Fruit fly (Drosophila melanogaster) whole organism, wandering third instar larva: Measurements from ENCODE around the gene CG14277.
A peak's percentile ranks its signal among the peaks of the same experiment; 100 is the strongest.

Source experiments
- Abd-B ChIP-seq: fragments of >200 bp; optimal IDR thresholded peaks from 2 replicates; lab custom pipeline; 2017; ENCODE audit warnings: missing biosample characterization, missing genetic modification characterization
- CG32264 ChIP-seq: fragments of 200-800 bp; sonication (Bioruptor generic); optimal IDR thresholded peaks from 2 replicates; lab custom pipeline; 2016; ENCODE audit warnings: missing biosample characterization, missing genetic modification characterization
- CG9705 ChIP-seq: fragments of 200-800 bp; sonication (Bioruptor generic); optimal IDR thresholded peaks from 2 replicates; lab custom pipeline; 2018; ENCODE audit warnings: missing biosample characterization, mild to moderate bottlenecking, missing genetic modification characterization
- CrebA ChIP-seq: fragments of 200-800 bp; sonication (Bioruptor generic); optimal IDR thresholded peaks from 2 replicates; lab custom pipeline; 2016; ENCODE audit warnings: missing biosample characterization, mild to moderate bottlenecking, missing genetic modification characterization, borderline replicate concordance
- Dfd ChIP-seq: fragments of >200 bp; optimal IDR thresholded peaks from 2 replicates; lab custom pipeline; 2017; ENCODE audit warnings: missing biosample characterization, missing genetic modification characterization
- Dif ChIP-seq: fragments of 200-275, 200-300 bp; sonication (Bioruptor generic); optimal IDR thresholded peaks from 2 replicates; lab custom pipeline; 2018; ENCODE audit warnings: missing biosample characterization, missing genetic modification characterization; ENCODE audit not compliant: partially characterized antibody
- GATAd ChIP-seq: sonication (Bioruptor generic); optimal IDR thresholded peaks from 2 replicates; lab custom pipeline; 2016; ENCODE audit warnings: missing biosample characterization, missing genetic modification characterization
- HLH106 ChIP-seq: fragments of 200-800 bp; optimal IDR thresholded peaks from 3 replicates; lab custom pipeline; 2019; ENCODE audit warnings: missing biosample characterization, mild to moderate bottlenecking, missing genetic modification characterization, moderate library complexity
- Hnf4 ChIP-seq: fragments of 200-800 bp; sonication (Bioruptor generic); optimal IDR thresholded peaks from 2 replicates; lab custom pipeline; 2016; ENCODE audit warnings: missing biosample characterization, mild to moderate bottlenecking, missing genetic modification characterization
- Hr78 ChIP-seq: fragments of >200 bp; optimal IDR thresholded peaks from 2 replicates; lab custom pipeline; 2017; ENCODE audit warnings: missing biosample characterization, missing genetic modification characterization
- Hr83 ChIP-seq: fragments of 200-300 bp; sonication (Bioruptor generic); optimal IDR thresholded peaks from 2 replicates; lab custom pipeline; 2016; ENCODE audit warnings: missing biosample characterization, mild to moderate bottlenecking, missing genetic modification characterization, moderate library complexity; ENCODE audit not compliant: poor library complexity, severe bottlenecking
- Jra ChIP-seq: sonication (Bioruptor generic); optimal IDR thresholded peaks from 2 replicates; lab custom pipeline; 2016; ENCODE audit warnings: missing biosample characterization, missing genetic modification characterization
- Mio ChIP-seq: sonication (Bioruptor generic); optimal IDR thresholded peaks from 2 replicates; lab custom pipeline; 2016; ENCODE audit warnings: missing biosample characterization, missing genetic modification characterization
- Myc ChIP-seq: fragments of >200 bp; optimal IDR thresholded peaks from 2 replicates; lab custom pipeline; 2017
- N ChIP-seq: fragments of >200 bp; optimal IDR thresholded peaks from 2 replicates; lab custom pipeline; 2018; ENCODE audit warnings: missing biosample characterization, missing external identifiers, missing genetic modification characterization
- OdsH ChIP-seq: fragments of 200-800 bp; sonication (Bioruptor generic); optimal IDR thresholded peaks from 2 replicates; lab custom pipeline; 2016; ENCODE audit warnings: missing biosample characterization, mild to moderate bottlenecking, missing genetic modification characterization
- Rel ChIP-seq, 2 experiments: fragments of 200-800 bp; sonication (Bioruptor generic) in 1 of 2; optimal IDR thresholded peaks; 2 replicates in 1 of 2; 3 replicates in 1 of 2; lab custom pipeline; 2016 to 2019; ENCODE audit warnings: mild to moderate bottlenecking in 2 of 2, missing biosample characterization in 2 of 2, missing genetic modification characterization in 2 of 2, moderate library complexity in 1 of 2
- Sp1 ChIP-seq: fragments of 200-800 bp; sonication (Bioruptor generic); optimal IDR thresholded peaks from 3 replicates; lab custom pipeline; 2019; ENCODE audit warnings: missing biosample characterization, mild to moderate bottlenecking, missing genetic modification characterization, moderate library complexity
- Vsx2 ChIP-seq: fragments of 200-300, 225-300 bp; sonication (Bioruptor generic); optimal IDR thresholded peaks from 2 replicates; lab custom pipeline; 2018; ENCODE audit warnings: missing biosample characterization, missing genetic modification characterization; ENCODE audit not compliant: partially characterized antibody
- br ChIP-seq: fragments of 200-800 bp; sonication (Bioruptor generic); optimal IDR thresholded peaks from 2 replicates; lab custom pipeline; 2016; ENCODE audit warnings: missing biosample characterization, missing genetic modification characterization
- brk ChIP-seq: fragments of 200-800 bp; sonication (Bioruptor generic); optimal IDR thresholded peaks from 2 replicates; lab custom pipeline; 2016; ENCODE audit warnings: missing biosample characterization, mild to moderate bottlenecking, missing genetic modification characterization
- dl ChIP-seq, 2 experiments: fragments of 175-275, 200-275 bp in 1 of 2; fragments of 200-275 bp in 1 of 2; sonication (Bioruptor generic); optimal IDR thresholded peaks; lab custom pipeline; 2018; ENCODE audit warnings: mild to moderate bottlenecking in 2 of 2, missing biosample characterization in 2 of 2, missing genetic modification characterization in 2 of 2, moderate library complexity in 2 of 2; ENCODE audit not compliant: partially characterized antibody in 2 of 2, insufficient read depth in 1 of 2
- dmrt93B ChIP-seq: fragments of 200-800 bp; sonication (Bioruptor generic); optimal IDR thresholded peaks from 2 replicates; lab custom pipeline; 2018; ENCODE audit warnings: missing biosample characterization, mild to moderate bottlenecking, missing genetic modification characterization
- dsf ChIP-seq: sonication (Bioruptor generic); optimal IDR thresholded peaks from 2 replicates; lab custom pipeline; 2016; ENCODE audit warnings: missing biosample characterization, missing genetic modification characterization, borderline replicate concordance
- ey ChIP-seq: fragments of 200-800 bp; sonication (Bioruptor generic); optimal IDR thresholded peaks from 2 replicates; lab custom pipeline; 2016; ENCODE audit warnings: missing biosample characterization, missing genetic modification characterization
- foxo ChIP-seq, 2 experiments: fragments of 200-800 bp; sonication (Bioruptor generic); optimal IDR thresholded peaks; 2 replicates in 1 of 2; 3 replicates in 1 of 2; lab custom pipeline; 2016 to 2017; ENCODE audit warnings: missing biosample characterization in 2 of 2, missing genetic modification characterization in 2 of 2
- fru ChIP-seq: fragments of 200-800 bp; sonication (Bioruptor generic); optimal IDR thresholded peaks from 3 replicates; lab custom pipeline; 2016; ENCODE audit warnings: missing biosample characterization, mild to moderate bottlenecking, missing genetic modification characterization
- h ChIP-seq: fragments of 200-800 bp; sonication (Bioruptor generic); optimal IDR thresholded peaks from 3 replicates; lab custom pipeline; 2016; ENCODE audit warnings: missing biosample characterization, mild to moderate bottlenecking, missing genetic modification characterization
- jim ChIP-seq: fragments of 175-275, 200-325 bp; sonication (Bioruptor generic); optimal IDR thresholded peaks from 2 replicates; lab custom pipeline; 2016; ENCODE audit warnings: missing biosample characterization, mild to moderate bottlenecking, missing genetic modification characterization
- lola ChIP-seq: fragments of >200 bp; optimal IDR thresholded peaks from 2 replicates; lab custom pipeline; 2017; ENCODE audit warnings: missing biosample characterization, missing genetic modification characterization
- pan ChIP-seq: fragments of >200 bp; optimal IDR thresholded peaks from 2 replicates; lab custom pipeline; 2017
- psq ChIP-seq: fragments of 200-800 bp; sonication (Bioruptor generic); optimal IDR thresholded peaks from 3 replicates; lab custom pipeline; 2017; ENCODE audit warnings: missing biosample characterization, mild to moderate bottlenecking, missing genetic modification characterization, moderate library complexity
- rgr ChIP-seq: fragments of 200-800 bp; sonication (Bioruptor generic); optimal IDR thresholded peaks from 3 replicates; lab custom pipeline; 2016; ENCODE audit warnings: missing biosample characterization, mild to moderate bottlenecking, missing genetic modification characterization
- sage ChIP-seq: fragments of 200-800 bp; sonication (Bioruptor generic); optimal IDR thresholded peaks from 2 replicates; lab custom pipeline; 2016; ENCODE audit warnings: missing biosample characterization, mild to moderate bottlenecking, missing genetic modification characterization
- sv ChIP-seq: fragments of 200-800 bp; sonication (Bioruptor generic); optimal IDR thresholded peaks from 3 replicates; lab custom pipeline; 2016; ENCODE audit warnings: missing biosample characterization, missing genetic modification characterization
- tai ChIP-seq: sonication (Bioruptor generic); optimal IDR thresholded peaks from 2 replicates; lab custom pipeline; 2016; ENCODE audit warnings: missing biosample characterization, missing genetic modification characterization
- usp ChIP-seq: fragments of >200 bp; optimal IDR thresholded peaks from 2 replicates; lab custom pipeline; 2017; ENCODE audit warnings: missing biosample characterization, missing genetic modification characterization
- woc ChIP-seq: sonication (Bioruptor generic); optimal IDR thresholded peaks from 2 replicates; lab custom pipeline; 2016; ENCODE audit warnings: missing biosample characterization, mild to moderate bottlenecking, missing genetic modification characterization

Gene CG14277

dm6 chr2L:8279400-8280065 is 37.2 kb downstream of the CG14277 start:
- peak; percentile 97 for TF ChIP-seq OdsH (GFP tag; lab: Kevin White, UChicago)
- TF ChIP-seq CG32264 (GFP tag; lab: Kevin White, UChicago) = peak; percentile 95
- no peak for TF ChIP-seq Dfd (GFP tag; lab: Kevin White, UChicago)
- no peak for TF ChIP-seq Myc (lab: Kevin White, UChicago)
- TF ChIP-seq HLH106 (tag; lab: Kevin White, UChicago) = peak; percentile 95
- peak; percentile 97 for TF ChIP-seq ey
- TF ChIP-seq GATAd (GFP tag; lab: Kevin White, UChicago) = peak; percentile 34
- peak; percentile 96 for TF ChIP-seq Hnf4
- no peak for TF ChIP-seq pan (lab: Kevin White, UChicago)
- TF ChIP-seq N (GFP tag; lab: Kevin White, UChicago) = no peak
- TF ChIP-seq h = peak; percentile 98
- TF ChIP-seq Vsx2 = peak; percentile 68
- TF ChIP-seq sage (GFP tag; lab: Kevin White, UChicago) = peak; percentile 95
- TF ChIP-seq Dif (GFP tag; lab: Kevin White, UChicago) = no peak
- TF ChIP-seq dl (GFP tag; optimal IDR thresholded peaks at IDR 0.05; lab: Kevin White, UChicago; ENCODE audit: insufficient read depth in 1 of 2, partially characterized antibody in 2 of 2) = no peak
- TF ChIP-seq woc (GFP tag; lab: Kevin White, UChicago) = peak; percentile 96
- TF ChIP-seq br (GFP tag; lab: Kevin White, UChicago) = peak; percentile 97
- TF ChIP-seq dmrt93B (GFP tag; lab: Kevin White, UChicago) = peak; percentile 86
- peak; percentile 93 for TF ChIP-seq Rel (GFP tag; optimal IDR thresholded peaks at IDR 0.05; lab: Kevin White, UChicago)
- TF ChIP-seq Rel (tag; optimal IDR thresholded peaks at IDR 0.05; lab: Kevin White, UChicago) = peak; percentile 71
- peak; percentile 75 for TF ChIP-seq dsf (GFP tag; lab: Kevin White, UChicago)
- peak; percentile 45 for TF ChIP-seq sv (GFP tag; lab: Kevin White, UChicago)
- TF ChIP-seq CG9705 (GFP tag; lab: Kevin White, UChicago) = peak; percentile 82
- no peak for TF ChIP-seq usp (GFP tag; lab: Kevin White, UChicago)
- no peak for TF ChIP-seq lola
- TF ChIP-seq fru (GFP tag; lab: Kevin White, UChicago) = peak; percentile 97
- no peak for TF ChIP-seq jim (GFP tag; lab: Kevin White, UChicago)
- peak; percentile 96 for TF ChIP-seq Sp1 (GFP tag; lab: Kevin White, UChicago)
- TF ChIP-seq Abd-B (GFP tag; lab: Kevin White, UChicago) = no peak
- TF ChIP-seq psq (GFP tag; lab: Kevin White, UChicago) = peak; percentile 95
- TF ChIP-seq CrebA (GFP tag; lab: Kevin White, UChicago) = peak; percentile 70
- peak; percentile 89 to 97 for TF ChIP-seq foxo (GFP tag; optimal IDR thresholded peaks at IDR 0.05; lab: Kevin White, UChicago)
- peak; percentile 95 for TF ChIP-seq brk (GFP tag; lab: Kevin White, UChicago)
- peak; percentile 97 for TF ChIP-seq rgr (GFP tag; lab: Kevin White, UChicago)
- TF ChIP-seq tai (GFP tag; lab: Kevin White, UChicago) = peak; percentile 92
- TF ChIP-seq Hr78 = no peak
- TF ChIP-seq Hr83 = peak; percentile 6
- peak; percentile 64 for TF ChIP-seq Mio (GFP tag; lab: Kevin White, UChicago)
- peak; percentile 92 for TF ChIP-seq Jra (GFP tag; lab: Kevin White, UChicago)
- TF ChIP-seq, all 38 proteins: peak for 27

DNA sequence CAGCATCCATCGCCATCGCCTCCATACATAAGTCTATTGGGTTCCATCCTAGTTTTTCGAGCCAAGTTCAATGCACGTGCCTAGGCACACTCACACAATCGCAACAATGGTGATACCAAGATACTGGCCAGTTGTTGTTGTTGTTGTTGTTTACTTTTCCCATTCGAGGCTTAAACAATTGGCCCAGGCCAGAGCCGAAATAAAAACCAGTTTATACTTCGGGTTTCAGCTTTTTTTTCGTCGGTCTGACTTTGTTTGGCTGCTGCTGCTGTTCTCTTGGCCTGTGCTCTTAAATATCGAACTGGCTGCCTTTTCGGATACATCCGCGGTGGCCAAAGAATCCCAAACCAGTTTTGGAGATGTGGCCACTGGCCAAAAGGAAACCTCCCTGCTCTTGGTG is 37.9 kb downstream of the CG14277 start:
- TF ChIP-seq Dif (GFP tag; lab: Kevin White, UChicago) (peak; percentile 57), Vsx2 (peak; percentile 50), HLH106 (tag; lab: Kevin White, UChicago) (no peak), CrebA (GFP tag; lab: Kevin White, UChicago) (peak; percentile 23), dsf (GFP tag; lab: Kevin White, UChicago) (no peak)
